Fruit fly (Drosophila melanogaster) whole organism, prepupa: Measurements from ENCODE around the gene CG43389.

Source experiments
- Blimp-1 ChIP-seq: fragments of 200-800 bp; sonication (Bioruptor generic); optimal IDR thresholded peaks from 3 replicates; lab custom pipeline; 2017; ENCODE audit warnings: missing biosample characterization, missing genetic modification characterization, mild to moderate bottlenecking, moderate library complexity, missing genetic modification reagents
- CG3032 ChIP-seq: fragments of 200-800 bp; optimal IDR thresholded peaks from 2 replicates; lab custom pipeline; 2019; ENCODE audit warnings: missing biosample characterization, mild to moderate bottlenecking, missing genetic modification characterization, moderate library complexity
- CG6792 ChIP-seq: fragments of 200-800 bp; sonication (Bioruptor generic); optimal IDR thresholded peaks from 3 replicates; lab custom pipeline; 2016; ENCODE audit warnings: missing biosample characterization, missing genetic modification characterization
- CG6854 ChIP-seq: fragments of 200-800 bp; sonication (Bioruptor generic); optimal IDR thresholded peaks from 2 replicates; lab custom pipeline; 2017; ENCODE audit warnings: missing biosample characterization, mild to moderate bottlenecking, missing genetic modification characterization
- CG8319 ChIP-seq: fragments of 200-800 bp; sonication (Bioruptor generic); optimal IDR thresholded peaks from 3 replicates; lab custom pipeline; 2016; ENCODE audit warnings: missing biosample characterization, missing genetic modification characterization
- Eip75B ChIP-seq: fragments of 200-800 bp; sonication (Bioruptor generic); optimal IDR thresholded peaks from 3 replicates; lab custom pipeline; 2016; ENCODE audit warnings: missing biosample characterization, missing genetic modification characterization
- Gug ChIP-seq: fragments of 200-800 bp; sonication (Bioruptor generic); IDR thresholded peaks from 2 replicates; pipeline ENCODE4 v1.3.6; 2022; ENCODE audit warnings: missing biosample characterization, missing genetic modification characterization
- OdsH ChIP-seq: fragments of 200-800 bp; sonication (Bioruptor generic); optimal IDR thresholded peaks from 3 replicates; lab custom pipeline; 2016; ENCODE audit warnings: missing biosample characterization, missing genetic modification characterization
- Sox102F ChIP-seq: fragments of 200-800 bp; sonication (Bioruptor generic); optimal IDR thresholded peaks from 2 replicates; lab custom pipeline; 2016; ENCODE audit warnings: missing biosample characterization, mild to moderate bottlenecking, missing genetic modification characterization
- cyc ChIP-seq: fragments of 200-800 bp; sonication (Bioruptor generic); optimal IDR thresholded peaks from 3 replicates; lab custom pipeline; 2016; ENCODE audit warnings: missing biosample characterization, missing genetic modification characterization
- dac ChIP-seq: fragments of 200-800 bp; sonication (Bioruptor generic); optimal IDR thresholded peaks from 2 replicates; lab custom pipeline; 2017; ENCODE audit warnings: missing biosample characterization, mild to moderate bottlenecking, missing genetic modification characterization
- spab ChIP-seq: fragments of 200-800 bp; sonication (Bioruptor generic); optimal IDR thresholded peaks from 2 replicates; lab custom pipeline; 2017; ENCODE audit warnings: missing biosample characterization, mild to moderate bottlenecking, missing genetic modification characterization, missing genetic modification reagents
- ss ChIP-seq, 2 experiments: fragments of 200-800 bp; sonication (Bioruptor generic); optimal IDR thresholded peaks; 2 replicates in 1 of 2; 3 replicates in 1 of 2; lab custom pipeline; 2017 to 2018; ENCODE audit warnings: mild to moderate bottlenecking in 2 of 2, missing biosample characterization in 2 of 2, missing genetic modification characterization in 2 of 2, moderate library complexity in 1 of 2

DNA sequence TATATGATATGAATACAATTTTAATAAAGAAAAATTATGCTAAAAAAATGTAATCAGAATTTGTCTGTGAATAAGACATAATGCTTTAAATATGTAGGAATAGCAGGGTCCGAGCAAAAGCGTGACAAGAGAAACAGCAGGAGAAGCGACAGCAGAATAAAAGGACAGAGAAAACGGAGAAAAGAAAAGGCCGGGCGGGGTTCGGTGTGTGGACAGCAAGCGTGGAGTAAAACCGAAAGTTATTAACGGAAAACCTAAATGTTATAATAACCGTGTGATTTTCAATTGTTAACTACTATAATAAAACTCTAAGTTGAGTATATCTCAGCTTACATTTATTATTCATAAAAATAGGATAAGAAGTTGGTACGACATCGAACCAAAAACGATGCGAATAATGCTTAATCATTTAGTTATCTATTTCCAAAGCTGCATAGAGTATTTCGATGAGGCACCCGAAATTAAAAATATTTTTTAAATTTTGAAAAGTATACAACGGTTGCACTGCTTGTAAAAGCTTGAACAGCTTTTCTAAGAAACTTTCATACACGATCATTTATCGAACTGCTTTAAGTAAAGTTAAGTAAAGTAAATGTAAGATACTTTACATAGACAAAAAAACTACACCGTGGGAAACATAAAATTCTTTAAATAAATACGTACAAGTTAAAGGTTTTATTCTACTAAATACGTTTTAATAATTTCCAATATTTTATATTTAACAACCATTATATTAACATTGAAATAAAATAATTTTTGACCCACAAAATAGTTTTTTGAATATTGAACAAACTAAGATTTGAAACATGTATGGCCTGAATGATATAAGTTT, 4.1 kb downstream of the CG43389 start:
- TF ChIP-seq Eip75B (no peak), Blimp-1 (GFP tag; lab: Kevin White, UChicago) (peak; percentile 64), cyc (GFP tag; lab: Kevin White, UChicago) (no peak), Gug (GFP tag; lab: Robert Waterston, UW) (no peak), CG8319 (no peak), dac (GFP tag; lab: Kevin White, UChicago) (no peak), ss (GFP tag; optimal IDR thresholded peaks at IDR 0.05; lab: Kevin White, UChicago) (no peak), spab (no peak), OdsH (GFP tag; lab: Kevin White, UChicago) (no peak), CG6854 (GFP tag; lab: Kevin White, UChicago) (no peak), CG3032 (tag; lab: Kevin White, UChicago) (no peak), CG6792 (GFP tag; lab: Kevin White, UChicago) (no peak), Sox102F (GFP tag; lab: Kevin White, UChicago) (no peak)
